Worm (Caenorhabditis elegans) whole organism, L3 larva: ENCODE data around the gene mboa-6.

Experiments used
- aly-2 ChIP-seq: fragments of 150-350 bp; optimal IDR thresholded peaks from 2 replicates; lab custom pipeline; 2014; ENCODE audit warnings: missing biosample characterization, missing genetic modification characterization
- elt-2 ChIP-seq: sonication (generic microtip); optimal IDR thresholded peaks from 2 replicates; lab custom pipeline; 2016; ENCODE audit warnings: missing genetic modification reagents, mild to moderate bottlenecking, missing genetic modification characterization, missing compliant biosample characterization
- nhr-11 ChIP-seq: fragments of 150-350 bp; optimal IDR thresholded peaks from 2 replicates; lab custom pipeline; 2014; ENCODE audit warnings: missing biosample characterization, missing genetic modification characterization
- nhr-67 ChIP-seq: fragments of 150-350 bp; optimal IDR thresholded peaks from 2 replicates; lab custom pipeline; 2014; ENCODE audit warnings: missing biosample characterization, missing genetic modification characterization
- nhr-76 ChIP-seq: fragments of 150-350 bp; sonication (generic microtip); optimal IDR thresholded peaks from 5 replicates; lab custom pipeline; 2014; ENCODE audit warnings: missing biosample characterization, missing genetic modification characterization
- nhr-77 ChIP-seq: fragments of 150-350 bp; optimal IDR thresholded peaks from 2 replicates; lab custom pipeline; 2014; ENCODE audit warnings: missing biosample characterization, missing genetic modification characterization
- pha-4 ChIP-seq: fragments of 150-350 bp; optimal IDR thresholded peaks from 2 replicates; lab custom pipeline; 2014; ENCODE audit warnings: missing biosample characterization, missing genetic modification reagents, missing genetic modification characterization
- pqm-1 ChIP-seq: fragments of 150-350 bp; optimal IDR thresholded peaks from 2 replicates; lab custom pipeline; 2017; ENCODE audit warnings: missing biosample characterization, missing genetic modification characterization, inconsistent platforms
- snpc-4 ChIP-seq: fragments of 150-350 bp; optimal IDR thresholded peaks from 2 replicates; lab custom pipeline; 2014; ENCODE audit warnings: missing biosample characterization, missing genetic modification characterization
- unc-39 ChIP-seq: sonication (generic microtip); optimal IDR thresholded peaks from 4 replicates; lab custom pipeline; 2017; ENCODE audit warnings: missing biosample characterization, missing genetic modification characterization

DNA sequence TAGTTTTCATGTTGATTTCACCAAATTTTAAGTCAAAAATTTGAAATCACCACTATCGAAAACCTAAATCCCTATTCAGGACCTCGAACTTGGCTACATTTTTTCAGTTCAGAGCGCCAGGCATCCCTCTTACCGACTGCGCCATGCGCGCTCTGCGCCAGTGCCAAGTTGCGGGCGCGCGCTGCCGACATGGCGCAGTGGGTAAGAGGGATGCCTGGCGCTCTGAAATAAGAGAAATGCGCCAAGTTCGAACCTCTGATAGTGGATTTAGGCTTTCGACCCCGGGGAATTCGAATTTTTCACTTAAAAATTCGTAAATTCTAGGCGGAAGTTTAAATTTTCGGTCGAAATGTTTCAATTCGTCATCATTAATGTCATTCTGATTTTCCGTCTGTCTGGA is 28.2 kb upstream of the mboa-6 start:
- TF ChIP-seq pqm-1 (no peak), snpc-4 (tag; lab: Kevin White, UChicago) (no peak), pha-4 (tag; lab: Kevin White, UChicago) (no peak), nhr-67 (tag; lab: Kevin White, UChicago) (no peak), elt-2 (tag; lab: Kevin White, UChicago) (no peak), nhr-77 (tag; lab: Kevin White, UChicago) (no peak), nhr-11 (tag; lab: Kevin White, UChicago) (no peak), nhr-76 (tag; lab: Kevin White, UChicago) (no peak), aly-2 (tag; lab: Kevin White, UChicago) (no peak), unc-39 (tag; lab: Kevin White, UChicago) (no peak)
